Worm (Caenorhabditis elegans): Measurements from ENCODE around the gene fbxb-50.
"Not testable (repeated sequence)": the region's sequence is repeated elsewhere in the genome, so short reads cannot be mapped to it uniquely, and the experiment has no call there.

fbxb-50 gene

ce11 chrII:1525498-1525897, 30.7 kb upstream of the fbxb-50 start, which contains the start of gene Y51H7BR.7 (continued):
- TF ChIP-seq fkh-10 (GFP tag; optimal IDR thresholded peaks at IDR 0.05): no peak

ce11 chrII:1529057-1529456, 27.2 kb upstream of the fbxb-50 start, which contains the start of gene Y51H7BR.4:
Gene Y51H7BR.4, plus strand, starts transcription at chrII:1529357.
- TF ChIP-seq sdc-2 (tag; optimal IDR thresholded peaks at IDR 0.05) (no peak), ets-4 (tag; optimal IDR thresholded peaks at IDR 0.05) (no peak), pat-9 (tag; optimal IDR thresholded peaks at IDR 0.05) (no peak), pqm-1 (tag; optimal IDR thresholded peaks at IDR 0.05) (no peak)

DNA sequence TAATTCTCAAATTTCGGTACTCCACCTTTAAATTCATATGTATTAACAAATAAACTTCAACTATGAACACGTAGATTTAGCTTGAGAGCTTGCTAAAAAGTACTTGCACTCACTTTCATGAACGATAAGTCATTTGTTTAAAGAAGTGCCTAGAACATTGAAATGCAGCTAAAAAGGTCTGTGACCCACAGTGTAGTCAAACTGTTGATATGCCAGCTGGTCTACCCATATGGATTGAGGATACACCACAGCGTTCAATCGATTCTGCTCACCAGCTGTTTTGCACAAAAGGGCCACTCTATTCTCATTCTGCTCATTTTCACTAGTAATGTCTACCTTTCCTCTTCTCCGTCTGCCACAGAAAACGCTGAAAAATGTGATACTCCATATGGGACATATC, 20.3 kb upstream of the fbxb-50 start, which contains the start of gene fbxb-43:
TSS of gene fbxb-43 (plus strand) at position 301 of the 400 bp plus-strand sequence.
- TF ChIP-seq sdc-2 (tag; optimal IDR thresholded peaks at IDR 0.05): no peak
- TF ChIP-seq fkh-6 (tag; optimal IDR thresholded peaks at IDR 0.05): no peak
- no peak for TF ChIP-seq ceh-9 (tag; optimal IDR thresholded peaks at IDR 0.05)
- no peak for TF ChIP-seq ceh-48 (tag; optimal IDR thresholded peaks at IDR 0.05)
- no peak for TF ChIP-seq ceh-34 (tag; optimal IDR thresholded peaks at IDR 0.05)
- TF ChIP-seq odd-2 (tag; optimal IDR thresholded peaks at IDR 0.05): no peak
- no peak for TF ChIP-seq hlh-6 (tag; optimal IDR thresholded peaks at IDR 0.05)
- TF ChIP-seq elt-2 (tag; optimal IDR thresholded peaks at IDR 0.05): no peak
- no peak for TF ChIP-seq hlh-8 (tag; optimal IDR thresholded peaks at IDR 0.05)
- no peak for TF ChIP-seq ceh-14 (tag; optimal IDR thresholded peaks at IDR 0.05)
- TF ChIP-seq F13H6.1 (tag; optimal IDR thresholded peaks at IDR 0.05): no peak
- TF ChIP-seq pag-3 (tag; optimal IDR thresholded peaks at IDR 0.05; ENCODE audit: borderline replicate concordance): no peak
- no peak for TF ChIP-seq ceh-18 (tag; optimal IDR thresholded peaks at IDR 0.05)
- no peak for TF ChIP-seq Y22D7AL.16 (tag; optimal IDR thresholded peaks at IDR 0.05)
- TF ChIP-seq lim-6 (tag; optimal IDR thresholded peaks at IDR 0.05): no peak
- TF ChIP-seq T23F11.4 (GFP tag; optimal IDR thresholded peaks at IDR 0.05): no peak
- no peak for TF ChIP-seq ttx-3 (tag; optimal IDR thresholded peaks at IDR 0.05)
- no peak for TF ChIP-seq eyg-1 (tag; optimal IDR thresholded peaks at IDR 0.05)
- no peak for TF ChIP-seq ahr-1 (tag; optimal IDR thresholded peaks at IDR 0.05)
- no peak for TF ChIP-seq pha-4 (tag; optimal IDR thresholded peaks at IDR 0.05)

ce11 chrII:1537321-1537720, 18.9 kb upstream of the fbxb-50 start, which contains the start of gene fbxb-42:
Gene fbxb-42, plus strand, starts transcription at chrII:1537621.
- TF ChIP-seq ceh-24 (tag; optimal IDR thresholded peaks at IDR 0.05) (no peak), ceh-9 (tag; optimal IDR thresholded peaks at IDR 0.05) (no peak), pag-3 (tag; optimal IDR thresholded peaks at IDR 0.05; ENCODE audit: borderline replicate concordance) (no peak), elt-4 (tag; optimal IDR thresholded peaks at IDR 0.05) (no peak), hlh-8 (tag; optimal IDR thresholded peaks at IDR 0.05) (no peak), unc-55 (GFP tag; optimal IDR thresholded peaks at IDR 0.05) (no peak), F13H6.1 (tag; optimal IDR thresholded peaks at IDR 0.05) (no peak)

DNA sequence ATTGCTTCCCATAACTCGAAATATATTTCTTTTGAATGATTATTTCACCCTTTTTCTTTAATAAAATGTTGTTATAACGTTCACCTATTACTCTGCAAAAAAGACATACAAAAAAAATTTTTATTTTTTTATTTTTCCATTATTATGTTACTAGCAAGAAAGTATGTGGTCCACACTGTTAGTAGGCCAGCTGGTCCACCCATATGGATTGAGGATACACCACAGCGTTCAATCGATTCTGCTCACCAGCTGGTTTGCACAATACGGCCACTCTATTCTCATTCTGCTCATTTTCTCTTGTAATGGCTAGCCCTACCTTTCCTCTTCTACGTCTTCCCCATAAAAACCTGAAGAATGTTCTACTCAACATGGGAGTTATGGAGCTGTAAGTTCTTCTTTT, 17.7 kb upstream of the fbxb-50 start, which contains the start of gene fbxb-44:
TSS of gene fbxb-44 (plus strand) at position 301 of the 400 bp plus-strand sequence.
- TF ChIP-seq eyg-1 (tag; optimal IDR thresholded peaks at IDR 0.05) (no peak), pqm-1 (tag; optimal IDR thresholded peaks at IDR 0.05) (no peak), ztf-16 (tag; optimal IDR thresholded peaks at IDR 0.05) (no peak)

ce11 chrII:1540628-1541027, 15.6 kb upstream of the fbxb-50 start, which contains the start of gene poml-4:
Gene poml-4, plus strand, starts transcription at chrII:1540928.
- not testable (repeated sequence) for TF ChIP-seq ama-1 (optimal IDR thresholded peaks at IDR 0.05); elt-2 (tag; optimal IDR thresholded peaks at IDR 0.05); ceh-24 (tag; optimal IDR thresholded peaks at IDR 0.05)

DNA sequence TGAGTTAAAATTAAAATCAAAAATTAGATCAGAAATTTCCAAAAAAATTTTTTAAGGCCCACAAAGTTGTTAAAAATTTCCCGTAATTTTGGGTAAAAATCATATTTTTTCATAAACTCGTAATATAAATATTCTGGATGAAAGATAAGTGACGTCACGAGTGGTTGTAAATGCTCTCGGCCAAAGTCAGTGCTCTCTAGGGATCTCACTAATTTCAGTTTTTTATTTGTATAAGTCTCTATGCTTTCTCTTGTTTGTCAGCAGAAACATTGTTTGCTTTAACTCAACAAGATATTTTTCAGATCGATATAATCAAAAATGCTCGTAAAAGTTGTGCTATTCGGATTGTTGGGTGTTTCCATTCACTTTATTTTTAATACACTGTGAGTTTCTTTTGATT, 13.1 kb upstream of the fbxb-50 start, which contains the start of gene K05F6.4:
TSS of gene K05F6.4 (plus strand) at position 301 of the 400 bp plus-strand sequence.
- TF ChIP-seq K09A11.1 (tag; optimal IDR thresholded peaks at IDR 0.05; ENCODE audit: insufficient read depth); tbx-2 (tag; optimal IDR thresholded peaks at IDR 0.05); dmd-4 (tag; optimal IDR thresholded peaks at IDR 0.05; ENCODE audit: borderline replicate concordance): not testable (repeated sequence)
